Worm (Caenorhabditis elegans) whole organism, mixed stage, embryonic: Measurements from ENCODE around the gene mpk-2.

Source experiments
- M03D4.4 ChIP-seq: sonication (generic microtip); optimal IDR thresholded peaks from 2 replicates; lab custom pipeline; 2017; ENCODE audit warnings: mild to moderate bottlenecking, missing genetic modification characterization, missing compliant biosample characterization
- bed-3 ChIP-seq: fragments of 200-800 bp; sonication (Bioruptor generic); optimal IDR thresholded peaks from 3 replicates; lab custom pipeline; 2018; ENCODE audit warnings: mild to moderate bottlenecking, missing genetic modification characterization, moderate library complexity, missing compliant biosample characterization
- blmp-1 ChIP-seq: fragments of 150-350 bp; optimal IDR thresholded peaks from 2 replicates; lab custom pipeline; 2014; ENCODE audit warnings: missing biosample characterization, missing genetic modification characterization
- ceh-39 ChIP-seq: fragments of 150-350 bp; optimal IDR thresholded peaks from 2 replicates; lab custom pipeline; 2014; ENCODE audit warnings: missing biosample characterization, missing genetic modification characterization
- ceh-43 ChIP-seq: fragments of 200-800 bp; sonication (Bioruptor generic); optimal IDR thresholded peaks from 2 replicates; lab custom pipeline; 2018; ENCODE audit warnings: mild to moderate bottlenecking, missing genetic modification characterization, moderate library complexity, missing compliant biosample characterization
- ceh-83 ChIP-seq: fragments of 200-800 bp; sonication (Bioruptor generic); optimal IDR thresholded peaks from 2 replicates; lab custom pipeline; 2018; ENCODE audit warnings: mild to moderate bottlenecking, missing genetic modification characterization, missing compliant biosample characterization
- ces-1 ChIP-seq: fragments of 150-350 bp; optimal IDR thresholded peaks from 2 replicates; lab custom pipeline; 2014; ENCODE audit warnings: missing biosample characterization, missing genetic modification reagents, missing genetic modification characterization
- cnd-1 ChIP-seq: fragments of 200-800 bp; sonication (Bioruptor generic); optimal IDR thresholded peaks from 2 replicates; lab custom pipeline; 2018; ENCODE audit warnings: mild to moderate bottlenecking, missing genetic modification characterization, missing compliant biosample characterization
- drap-1 ChIP-seq: fragments of 200-800 bp; sonication (Bioruptor generic); optimal IDR thresholded peaks from 3 replicates; lab custom pipeline; 2018; ENCODE audit warnings: mild to moderate bottlenecking, missing genetic modification characterization, missing compliant biosample characterization
- elt-1 ChIP-seq: sonication (generic microtip); optimal IDR thresholded peaks from 2 replicates; lab custom pipeline; 2017; ENCODE audit warnings: missing genetic modification characterization, mild to moderate bottlenecking, missing compliant biosample characterization, antibody characterized with exemption, moderate library complexity, borderline replicate concordance; ENCODE audit not compliant: insufficient read depth
- elt-3 ChIP-seq: fragments of 150-350 bp; optimal IDR thresholded peaks from 2 replicates; lab custom pipeline; 2014; ENCODE audit warnings: missing biosample characterization, missing genetic modification characterization
- flh-1 ChIP-seq: fragments of 200-800 bp; sonication (Bioruptor generic); optimal IDR thresholded peaks from 2 replicates; lab custom pipeline; 2018; ENCODE audit warnings: mild to moderate bottlenecking, missing genetic modification characterization, moderate library complexity, missing compliant biosample characterization
- hlh-1 ChIP-seq: fragments of 150-350 bp; optimal IDR thresholded peaks from 2 replicates; lab custom pipeline; 2014; ENCODE audit warnings: missing biosample characterization, missing genetic modification reagents, missing genetic modification characterization
- lin-13 ChIP-seq: fragments of 150-350 bp; optimal IDR thresholded peaks from 2 replicates; lab custom pipeline; 2014; ENCODE audit warnings: missing biosample characterization, missing genetic modification characterization
- lin-32 ChIP-seq: fragments of 200-800 bp; sonication (Bioruptor generic); optimal IDR thresholded peaks from 2 replicates; lab custom pipeline; 2018; ENCODE audit warnings: mild to moderate bottlenecking, missing genetic modification characterization, missing compliant biosample characterization
- lsy-2 ChIP-seq: fragments of 150-350 bp; optimal IDR thresholded peaks from 2 replicates; lab custom pipeline; 2014; ENCODE audit warnings: missing biosample characterization, missing genetic modification characterization
- mab-5 ChIP-seq: fragments of 150-350 bp; optimal IDR thresholded peaks from 2 replicates; lab custom pipeline; 2014; ENCODE audit warnings: missing biosample characterization, missing genetic modification characterization
- mls-2 ChIP-seq: sonication (generic microtip); optimal IDR thresholded peaks from 2 replicates; lab custom pipeline; 2016; ENCODE audit warnings: mild to moderate bottlenecking, missing genetic modification characterization, moderate library complexity, missing compliant biosample characterization
- nhr-12 ChIP-seq: fragments of 150-350 bp; optimal IDR thresholded peaks from 2 replicates; lab custom pipeline; 2014; ENCODE audit warnings: missing biosample characterization, missing genetic modification characterization
- nhr-2 ChIP-seq: fragments of 150-350 bp; optimal IDR thresholded peaks from 2 replicates; lab custom pipeline; 2014; ENCODE audit warnings: missing biosample characterization, missing genetic modification characterization
- nhr-237 ChIP-seq: fragments of 150-350 bp; optimal IDR thresholded peaks from 2 replicates; lab custom pipeline; 2014; ENCODE audit warnings: missing biosample characterization, missing genetic modification characterization
- nhr-76 ChIP-seq: sonication (generic microtip); optimal IDR thresholded peaks from 2 replicates; lab custom pipeline; 2017; ENCODE audit warnings: missing biosample characterization, missing genetic modification characterization
- pha-4 ChIP-seq: fragments of 150-350 bp; optimal IDR thresholded peaks from 2 replicates; lab custom pipeline; 2018; ENCODE audit warnings: missing biosample characterization, missing genetic modification reagents, missing genetic modification characterization
- sem-2 ChIP-seq: fragments of 200-800 bp; sonication (Bioruptor generic); optimal IDR thresholded peaks from 2 replicates; lab custom pipeline; 2018; ENCODE audit warnings: mild to moderate bottlenecking, missing genetic modification characterization, missing compliant biosample characterization
- snpc-4 ChIP-seq: fragments of 150-350 bp; optimal IDR thresholded peaks from 2 replicates; lab custom pipeline; 2014; ENCODE audit warnings: missing biosample characterization, missing genetic modification characterization
- sptf-1 ChIP-seq: sonication (generic microtip); optimal IDR thresholded peaks from 2 replicates; lab custom pipeline; 2017; ENCODE audit warnings: mild to moderate bottlenecking, missing genetic modification characterization, moderate library complexity, missing compliant biosample characterization
- unc-120 ChIP-seq: sonication (generic microtip); optimal IDR thresholded peaks from 2 replicates; lab custom pipeline; 2017; ENCODE audit warnings: missing genetic modification characterization, missing compliant biosample characterization; ENCODE audit not compliant: poor library complexity, severe bottlenecking
- unc-39 ChIP-seq: fragments of 150-350 bp; optimal IDR thresholded peaks from 2 replicates; lab custom pipeline; 2014; ENCODE audit warnings: missing biosample characterization, missing genetic modification characterization
- unc-62 ChIP-seq: fragments of 150-350 bp; optimal IDR thresholded peaks from 2 replicates; lab custom pipeline; 2014; ENCODE audit warnings: missing biosample characterization, missing genetic modification reagents, missing genetic modification characterization
- zip-8 ChIP-seq: fragments of 150-350 bp; optimal IDR thresholded peaks from 2 replicates; lab custom pipeline; 2014; ENCODE audit warnings: missing biosample characterization, missing genetic modification characterization
- ztf-11 ChIP-seq: fragments of 150-350 bp; optimal IDR thresholded peaks from 2 replicates; lab custom pipeline; 2014; ENCODE audit warnings: missing biosample characterization, missing genetic modification characterization

mpk-2 gene

ce11 chrII:5084225-5084624 is 19.7 kb upstream of the mpk-2 start:
- TF ChIP-seq hlh-1 (tag; lab: Kevin White, UChicago) (no peak), unc-120 (tag; lab: Kevin White, UChicago) (no peak), nhr-76 (tag; lab: Kevin White, UChicago) (no peak), elt-1 (tag; lab: Kevin White, UChicago) (no peak), lin-32 (GFP tag; lab: Kevin White, UChicago) (no peak), blmp-1 (no peak), elt-3 (tag; lab: Kevin White, UChicago) (no peak), drap-1 (no peak), zip-8 (tag; lab: Kevin White, UChicago) (no peak), ceh-43 (GFP tag; lab: Kevin White, UChicago) (no peak), mls-2 (tag; lab: Kevin White, UChicago) (no peak), nhr-237 (tag; lab: Kevin White, UChicago) (no peak), mab-5 (tag; lab: Kevin White, UChicago) (no peak)

ce11 chrII:5085450-5085849 is 18.5 kb upstream of the mpk-2 start, which contains the start of gene txt-9:
Gene txt-9 (plus strand): TSS chrII:5085785.
- no peak for TF ChIP-seq sptf-1
- no peak for TF ChIP-seq flh-1 (GFP tag; lab: Kevin White, UChicago)
- no peak for TF ChIP-seq bed-3
- TF ChIP-seq ceh-83: no peak
- no peak for TF ChIP-seq elt-1 (tag; lab: Kevin White, UChicago)
- TF ChIP-seq nhr-237 (tag; lab: Kevin White, UChicago): no peak
- no peak for TF ChIP-seq mls-2 (tag; lab: Kevin White, UChicago)
- TF ChIP-seq hlh-1 (tag; lab: Kevin White, UChicago): no peak
- TF ChIP-seq, all 35 proteins: peak for 0

- TF ChIP-seq blmp-1 (no peak), cnd-1 (tag; lab: Kevin White, UChicago) (no peak), bed-3 (no peak), sptf-1 (no peak), ztf-11 (tag; lab: Kevin White, UChicago) (no peak), lin-32 (GFP tag; lab: Kevin White, UChicago) (no peak), M03D4.4 (tag; lab: Kevin White, UChicago) (no peak), ces-1 (GFP tag; lab: Kevin White, UChicago) (no peak), mls-2 (tag; lab: Kevin White, UChicago) (no peak), unc-62 (GFP tag; lab: Kevin White, UChicago) (no peak), hlh-1 (tag; lab: Kevin White, UChicago) (no peak), lin-13 (no peak), zip-8 (tag; lab: Kevin White, UChicago) (no peak), mab-5 (tag; lab: Kevin White, UChicago) (no peak), nhr-12 (tag; lab: Kevin White, UChicago) (no peak), ceh-43 (GFP tag; lab: Kevin White, UChicago) (no peak)
These were observed 17.8 kb upstream of the mpk-2 start for ce11 chrII:5086143-5086542.

ce11 chrII:5091640-5092243 is 12.2 kb upstream of the mpk-2 start, which contains the start of gene pld-1:
Gene pld-1 (minus strand): TSS chrII:5091690.
- TF ChIP-seq pha-4 (tag; lab: Kevin White, UChicago) (no peak), ceh-43 (GFP tag; lab: Kevin White, UChicago) (no peak), lsy-2 (no peak), mls-2 (tag; lab: Kevin White, UChicago) (no peak), sem-2 (GFP tag; lab: Kevin White, UChicago) (no peak), ceh-39 (tag; lab: Kevin White, UChicago) (no peak), nhr-2 (tag; lab: Kevin White, UChicago) (no peak), snpc-4 (tag; lab: Kevin White, UChicago) (no peak), unc-120 (tag; lab: Kevin White, UChicago) (no peak), sptf-1 (no peak), unc-39 (tag; lab: Kevin White, UChicago) (no peak), elt-3 (tag; lab: Kevin White, UChicago) (no peak), ztf-11 (tag; lab: Kevin White, UChicago) (no peak)
